Fruit fly (Drosophila melanogaster) whole organism, embryonic: ENCODE measurements around the gene TBC1D16.

Experiments used
- Aef1 ChIP-seq: fragments of 200-800 bp; sonication (Bioruptor generic); IDR thresholded peaks from 3 replicates; pipeline ENCODE4 v1.3.6; 2022; ENCODE audit warnings: missing biosample characterization, missing genetic modification characterization
- Atf6 ChIP-seq: fragments of 200-800 bp; sonication (Bioruptor generic); IDR thresholded peaks from 2 replicates; pipeline ENCODE4 v1.3.6; 2022; ENCODE audit warnings: missing biosample characterization, missing genetic modification characterization
- BtbVII ChIP-seq: fragments of 200-800 bp; sonication (Bioruptor generic); optimal IDR thresholded peaks from 3 replicates; lab custom pipeline; 2017; ENCODE audit warnings: missing biosample characterization, mild to moderate bottlenecking, missing genetic modification characterization
- CG11723 ChIP-seq: fragments of 200-800 bp; sonication (Bioruptor generic); optimal IDR thresholded peaks from 2 replicates; lab custom pipeline; 2017; ENCODE audit warnings: missing biosample characterization, mild to moderate bottlenecking, missing genetic modification characterization
- CG13624 ChIP-seq: fragments of 200-800 bp; sonication (Bioruptor generic); optimal IDR thresholded peaks from 2 replicates; lab custom pipeline; 2016; ENCODE audit warnings: missing biosample characterization, missing genetic modification characterization
- CG13894 ChIP-seq: fragments of 200-800 bp; sonication (Bioruptor generic); optimal IDR thresholded peaks from 3 replicates; lab custom pipeline; 2018; ENCODE audit warnings: missing biosample characterization, mild to moderate bottlenecking, missing genetic modification characterization, moderate library complexity
- CG14014 ChIP-seq: fragments of 200-800 bp; sonication (Bioruptor generic); IDR thresholded peaks from 2 replicates; pipeline ENCODE4 v1.3.6; 2022; ENCODE audit warnings: missing biosample characterization, missing genetic modification characterization
- CG14965 ChIP-seq: fragments of 200-800 bp; sonication (Bioruptor generic); optimal IDR thresholded peaks from 2 replicates; lab custom pipeline; 2016; ENCODE audit warnings: missing biosample characterization, missing genetic modification characterization, borderline replicate concordance
- CG16813 ChIP-seq: fragments of 200-800 bp; sonication (Bioruptor generic); IDR thresholded peaks from 3 replicates; pipeline ENCODE4 v1.3.6; 2022; ENCODE audit warnings: missing biosample characterization, missing genetic modification characterization; ENCODE audit not compliant: partially characterized antibody
- CG17568 ChIP-seq: fragments of 200-800 bp; sonication (Bioruptor generic); optimal IDR thresholded peaks from 2 replicates; lab custom pipeline; 2018; ENCODE audit warnings: missing biosample characterization, mild to moderate bottlenecking, missing genetic modification characterization, moderate library complexity
- CG18619 ChIP-seq: fragments of 200-800 bp; sonication (Bioruptor generic); optimal IDR thresholded peaks from 3 replicates; lab custom pipeline; 2017; ENCODE audit warnings: missing biosample characterization, mild to moderate bottlenecking, missing genetic modification characterization
- CG2199 ChIP-seq: fragments of 200-800 bp; sonication (Bioruptor generic); IDR thresholded peaks from 3 replicates; pipeline ENCODE4 v1.3.6; 2022; ENCODE audit warnings: missing biosample characterization, missing genetic modification characterization
- CG2889 ChIP-seq: fragments of 200-800 bp; sonication (Bioruptor generic); IDR thresholded peaks from 3 replicates; pipeline ENCODE4 v1.3.6; 2022; ENCODE audit warnings: missing biosample characterization, missing genetic modification characterization
- CG31441 ChIP-seq: fragments of 200-800 bp; sonication (Bioruptor generic); IDR thresholded peaks from 2 replicates; pipeline ENCODE4 v1.3.6; 2022; ENCODE audit warnings: missing biosample characterization, missing genetic modification characterization
- CG34376 ChIP-seq: fragments of 200-800 bp; sonication (Bioruptor generic); optimal IDR thresholded peaks from 2 replicates; lab custom pipeline; 2018; ENCODE audit warnings: missing biosample characterization, mild to moderate bottlenecking, missing genetic modification characterization
- CG4360 ChIP-seq: fragments of 200-800 bp; sonication (Bioruptor generic); IDR thresholded peaks from 2 replicates; pipeline ENCODE4 v1.3.6; 2022; ENCODE audit warnings: missing biosample characterization, missing genetic modification characterization
- CG5180 ChIP-seq: fragments of 200-800 bp; sonication (Bioruptor generic); optimal IDR thresholded peaks from 3 replicates; lab custom pipeline; 2017; ENCODE audit warnings: missing biosample characterization, missing genetic modification characterization, mild to moderate bottlenecking, moderate library complexity, missing genetic modification reagents
- CG6272 ChIP-seq: fragments of 200-800 bp; sonication (Bioruptor generic); IDR thresholded peaks from 2 replicates; pipeline ENCODE4 v1.3.6; 2022; ENCODE audit warnings: missing biosample characterization, missing genetic modification characterization
- CG8290 ChIP-seq, 3 experiments: fragments of 200-800 bp; sonication (Bioruptor generic); optimal IDR thresholded peaks; 2 replicates each; lab custom pipeline; 2016 to 2019; ENCODE audit warnings: missing biosample characterization in 3 of 3, missing genetic modification characterization in 3 of 3, mild to moderate bottlenecking in 2 of 3, moderate library complexity in 1 of 3
- CG8478 ChIP-seq: fragments of >200 bp; optimal IDR thresholded peaks from 2 replicates; lab custom pipeline; 2018
- CHES-1-like ChIP-seq: fragments of 200-800 bp; sonication (Bioruptor generic); optimal IDR thresholded peaks from 2 replicates; lab custom pipeline; 2016; ENCODE audit warnings: missing biosample characterization, missing genetic modification characterization
- CTCF ChIP-seq: fragments of 200-800 bp; sonication (Bioruptor generic); optimal IDR thresholded peaks from 2 replicates; lab custom pipeline; 2017; ENCODE audit warnings: missing biosample characterization, mild to moderate bottlenecking, missing genetic modification characterization, moderate library complexity
- D ChIP-seq, 2 experiments: fragments of 200-800 bp in 1 of 2; fragments of >200 bp in 1 of 2; sonication (Bioruptor generic) in 1 of 2; optimal IDR thresholded peaks; 2 replicates in 1 of 2; 3 replicates in 1 of 2; lab custom pipeline; 2017; ENCODE audit warnings: mild to moderate bottlenecking in 1 of 2, missing biosample characterization in 1 of 2, missing genetic modification characterization in 1 of 2, missing genetic modification reagents in 1 of 2
- Doc3 ChIP-seq: fragments of 200-800 bp; sonication (Bioruptor generic); IDR thresholded peaks from 3 replicates; pipeline ENCODE4 v1.3.6; 2022; ENCODE audit warnings: missing biosample characterization, missing genetic modification characterization; ENCODE audit not compliant: partially characterized antibody
- E2f2 ChIP-seq: fragments of 200-800 bp; sonication (Bioruptor generic); IDR thresholded peaks from 2 replicates; pipeline ENCODE4 v1.3.6; 2022; ENCODE audit warnings: missing biosample characterization, missing genetic modification characterization
- HmgD ChIP-seq: fragments of 200-800 bp; sonication (Bioruptor generic); optimal IDR thresholded peaks from 3 replicates; lab custom pipeline; 2016; ENCODE audit warnings: missing biosample characterization, missing genetic modification characterization
- Lhr ChIP-seq: fragments of 200-800 bp; sonication (Bioruptor generic); optimal IDR thresholded peaks from 3 replicates; lab custom pipeline; 2017; ENCODE audit warnings: mild to moderate bottlenecking, missing biosample characterization, missing genetic modification reagents, missing genetic modification characterization
- Lim3 ChIP-seq: fragments of 200-800 bp; sonication (Bioruptor generic); IDR thresholded peaks from 2 replicates; pipeline ENCODE4 v1.3.6; 2022; ENCODE audit warnings: missing biosample characterization, missing genetic modification characterization
- Poxn ChIP-seq: fragments of 200-800 bp; sonication (Bioruptor generic); IDR thresholded peaks from 2 replicates; pipeline ENCODE4 v1.3.6; 2022; ENCODE audit warnings: missing biosample characterization, missing genetic modification characterization
- Rfx ChIP-seq: fragments of 200-800 bp; sonication (Bioruptor generic); IDR thresholded peaks from 2 replicates; pipeline ENCODE4 v1.3.6; 2022; ENCODE audit warnings: missing biosample characterization, missing genetic modification characterization
- Sin3A ChIP-seq: fragments of >200 bp; optimal IDR thresholded peaks from 2 replicates; lab custom pipeline; 2018
- Sox102F ChIP-seq: fragments of 200-800 bp; sonication (Bioruptor generic); optimal IDR thresholded peaks from 2 replicates; lab custom pipeline; 2018; ENCODE audit warnings: missing biosample characterization, mild to moderate bottlenecking, missing genetic modification characterization, moderate library complexity
- TFAM ChIP-seq: fragments of 200-800 bp; sonication (Bioruptor generic); optimal IDR thresholded peaks from 2 replicates; lab custom pipeline; 2017; ENCODE audit warnings: missing biosample characterization, missing genetic modification characterization, inconsistent platforms
- bbx ChIP-seq: fragments of 200-800 bp; sonication (Bioruptor generic); IDR thresholded peaks from 2 replicates; pipeline ENCODE4 v1.3.6; 2022; ENCODE audit warnings: missing biosample characterization, missing genetic modification characterization; ENCODE audit not compliant: partially characterized antibody
- btn ChIP-seq: fragments of 200-800 bp; sonication (Bioruptor generic); optimal IDR thresholded peaks from 2 replicates; lab custom pipeline; 2016; ENCODE audit warnings: missing biosample characterization, missing genetic modification characterization
- dati ChIP-seq: fragments of 200-800 bp; sonication (Bioruptor generic); IDR thresholded peaks from 2 replicates; pipeline ENCODE4 v1.3.6; 2022; ENCODE audit warnings: missing biosample characterization, missing genetic modification characterization
- dmrt99B ChIP-seq: fragments of 200-800 bp; sonication (Bioruptor generic); optimal IDR thresholded peaks from 2 replicates; lab custom pipeline; 2018; ENCODE audit warnings: missing biosample characterization, mild to moderate bottlenecking, missing genetic modification characterization, moderate library complexity
- fd102C ChIP-seq: fragments of 200-800 bp; sonication (Bioruptor generic); optimal IDR thresholded peaks from 2 replicates; lab custom pipeline; 2018; ENCODE audit warnings: missing biosample characterization, mild to moderate bottlenecking, missing genetic modification characterization, moderate library complexity
- fd3F ChIP-seq: fragments of 200-800 bp; sonication (Bioruptor generic); optimal IDR thresholded peaks from 2 replicates; lab custom pipeline; 2018; ENCODE audit warnings: missing biosample characterization, mild to moderate bottlenecking, missing genetic modification characterization, moderate library complexity
- gcm2 ChIP-seq: fragments of 200-800 bp; sonication (Bioruptor generic); optimal IDR thresholded peaks from 2 replicates; lab custom pipeline; 2016; ENCODE audit warnings: missing biosample characterization, missing genetic modification characterization
- gfzf ChIP-seq: fragments of 200-800 bp; sonication (Bioruptor generic); optimal IDR thresholded peaks from 2 replicates; lab custom pipeline; 2016; ENCODE audit warnings: missing biosample characterization, mild to moderate bottlenecking, missing genetic modification characterization, moderate library complexity
- hkb ChIP-seq, 2 experiments: fragments of 200-800 bp in 1 of 2; fragments of >200 bp in 1 of 2; sonication (Bioruptor generic) in 1 of 2; IDR thresholded peaks in 1 of 2; optimal IDR thresholded peaks in 1 of 2; 2 replicates each; pipeline versions ENCODE4 v1.3.6 to Lab custom; 2017 to 2022; ENCODE audit warnings: missing biosample characterization in 1 of 2, missing genetic modification characterization in 1 of 2
- lmd ChIP-seq: fragments of 200-800 bp; sonication (Bioruptor generic); IDR thresholded peaks from 2 replicates; pipeline ENCODE4 v1.3.6; 2022; ENCODE audit warnings: missing biosample characterization, missing genetic modification characterization
- peb ChIP-seq: fragments of 200-800 bp; sonication (Bioruptor generic); IDR thresholded peaks from 2 replicates; pipeline ENCODE4 v1.3.6; 2022; ENCODE audit warnings: missing biosample characterization, missing genetic modification characterization
- row ChIP-seq: fragments of 200-800 bp; sonication (Bioruptor generic); IDR thresholded peaks from 3 replicates; pipeline ENCODE4 v1.3.6; 2022; ENCODE audit warnings: missing biosample characterization, missing genetic modification characterization
- run ChIP-seq: fragments of 200-800 bp; sonication (Bioruptor generic); optimal IDR thresholded peaks from 3 replicates; lab custom pipeline; 2018; ENCODE audit warnings: missing biosample characterization, mild to moderate bottlenecking, missing genetic modification characterization
- sens ChIP-seq: fragments of 200-800 bp; sonication (Bioruptor generic); peaks from one replicate; lab custom pipeline; 2016; ENCODE audit warnings: missing biosample characterization, missing genetic modification characterization
- shn ChIP-seq: fragments of 200-800 bp; sonication (Bioruptor generic); optimal IDR thresholded peaks from 3 replicates; lab custom pipeline; 2016; ENCODE audit warnings: missing biosample characterization, missing genetic modification characterization
- sima ChIP-seq: fragments of 200-800 bp; sonication (Bioruptor generic); optimal IDR thresholded peaks from 2 replicates; lab custom pipeline; 2016; ENCODE audit warnings: missing biosample characterization, missing genetic modification characterization
- twi ChIP-seq: fragments of 200-800 bp; optimal IDR thresholded peaks from 2 replicates; lab custom pipeline; 2019; ENCODE audit warnings: missing biosample characterization, mild to moderate bottlenecking, missing genetic modification characterization, moderate library complexity
- wor ChIP-seq: fragments of 200-800 bp; sonication (Bioruptor generic); IDR thresholded peaks from 2 replicates; pipeline ENCODE4 v1.3.6; 2022; ENCODE audit warnings: missing biosample characterization, missing genetic modification characterization
- zfh1 ChIP-seq: fragments of 200-800 bp; sonication (Bioruptor generic); IDR thresholded peaks from 3 replicates; pipeline ENCODE4 v1.3.6; 2022; ENCODE audit warnings: missing biosample characterization, missing genetic modification characterization

TBC1D16 gene

DNA sequence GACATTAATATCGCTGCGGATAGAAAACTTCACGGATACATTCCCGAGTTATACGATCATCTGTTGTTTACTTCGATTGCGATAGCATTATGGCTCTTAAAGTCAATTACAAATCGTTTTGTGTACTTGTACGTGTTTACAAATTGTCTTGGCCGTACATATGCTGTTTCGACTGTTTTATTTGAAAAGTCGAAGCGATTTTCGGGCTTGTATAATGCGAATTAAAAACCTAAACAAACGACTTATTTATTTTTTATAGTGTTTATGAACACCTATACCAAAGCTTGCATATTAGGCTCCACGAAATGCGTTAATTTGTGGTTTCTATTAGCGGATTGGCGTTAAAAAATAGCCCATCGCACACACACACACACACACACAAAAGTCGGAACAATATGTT is 36.8 kb upstream of the TBC1D16 start (continued):
- no peak for TF ChIP-seq run (tag; lab: Kevin White, UChicago)
- no peak for TF ChIP-seq CG34376 (GFP tag; lab: Kevin White, UChicago)
- peak; percentile 51 for TF ChIP-seq sens (GFP tag; lab: Kevin White, UChicago)
- no peak for TF ChIP-seq CG8290 (GFP tag; optimal IDR thresholded peaks at IDR 0.05; lab: Kevin White, UChicago)
- TF ChIP-seq CG8290 (tag; optimal IDR thresholded peaks at IDR 0.05; lab: Kevin White, UChicago) = peak in 1 of 2 experiments; percentile 3
- no peak for TF ChIP-seq CHES-1-like
- TF ChIP-seq peb (GFP tag; lab: Robert Waterston, UW) = no peak
- TF ChIP-seq twi (tag; lab: Kevin White, UChicago) = no peak
- TF ChIP-seq fd3F (GFP tag; lab: Kevin White, UChicago) = peak; percentile 13
- TF ChIP-seq CG31441 (GFP tag; lab: Robert Waterston, UW) = no peak
- TF ChIP-seq fd102C (GFP tag; lab: Kevin White, UChicago) = no peak
- peak; percentile 18 for TF ChIP-seq dmrt99B (tag; lab: Kevin White, UChicago)
- TF ChIP-seq CG2889 (GFP tag; lab: Robert Waterston, UW) = no peak
- TF ChIP-seq CG14014 (GFP tag; lab: Robert Waterston, UW) = peak; percentile 11; the same call in 1 of the 2 replicates
- no peak for TF ChIP-seq Sox102F
- no peak for TF ChIP-seq shn (GFP tag; lab: Kevin White, UChicago)
- TF ChIP-seq HmgD (GFP tag; lab: Kevin White, UChicago) = no peak
- no peak for TF ChIP-seq sima (GFP tag; lab: Kevin White, UChicago)
- TF ChIP-seq Aef1 = no peak
- TF ChIP-seq bbx (GFP tag; lab: Robert Waterston, UW) = no peak
- no peak for TF ChIP-seq CG13624
- no peak for TF ChIP-seq Lhr (GFP tag; lab: Kevin White, UChicago)
- TF ChIP-seq Doc3 (GFP tag; lab: Robert Waterston, UW) = no peak
- TF ChIP-seq CG14965 (GFP tag; lab: Kevin White, UChicago) = no peak
- no peak for TF ChIP-seq CG18619 (GFP tag; lab: Kevin White, UChicago)
- no peak for TF ChIP-seq lmd (GFP tag; lab: Robert Waterston, UW)
- no peak for TF ChIP-seq hkb (optimal IDR thresholded peaks at IDR 0.05; lab: Kevin White, UChicago)
- TF ChIP-seq hkb (GFP tag; IDR thresholded peaks at IDR 0.05; lab: Robert Waterston, UW) = no peak
- no peak for TF ChIP-seq Sin3A
- no peak for TF ChIP-seq D (optimal IDR thresholded peaks at IDR 0.05; lab: Kevin White, UChicago)
- no peak for TF ChIP-seq D (GFP tag; optimal IDR thresholded peaks at IDR 0.05; lab: Kevin White, UChicago)
- no peak for TF ChIP-seq E2f2 (GFP tag; lab: Robert Waterston, UW)
- TF ChIP-seq Lim3 = no peak
- peak; percentile 19; the same call in 1 of the 2 replicates for TF ChIP-seq Rfx (GFP tag; lab: Robert Waterston, UW)
- TF ChIP-seq zfh1 (GFP tag; lab: Robert Waterston, UW) = no peak
- TF ChIP-seq TFAM (GFP tag; lab: Kevin White, UChicago) = no peak
- no peak for TF ChIP-seq CG2199 (GFP tag; lab: Robert Waterston, UW)
- TF ChIP-seq CG13894 (tag; lab: Kevin White, UChicago) = no peak
- peak; percentile 5 for TF ChIP-seq CG17568 (GFP tag; lab: Kevin White, UChicago)
- TF ChIP-seq dati (GFP tag; lab: Robert Waterston, UW) = no peak
- TF ChIP-seq BtbVII (GFP tag; lab: Kevin White, UChicago) = no peak
- TF ChIP-seq wor (GFP tag; lab: Robert Waterston, UW) = no peak
- TF ChIP-seq CG11723 (GFP tag; lab: Kevin White, UChicago) = no peak
- no peak for TF ChIP-seq gfzf (GFP tag; lab: Kevin White, UChicago)
- no peak for TF ChIP-seq CG8478
- TF ChIP-seq Atf6 (GFP tag; lab: Robert Waterston, UW) = no peak
- no peak for TF ChIP-seq CG16813 (GFP tag; lab: Robert Waterston, UW)
- no peak for TF ChIP-seq btn (GFP tag; lab: Kevin White, UChicago)
- TF ChIP-seq CG5180 = peak; percentile 22
- no peak for TF ChIP-seq CG4360 (GFP tag; lab: Robert Waterston, UW)
- no peak for TF ChIP-seq gcm2 (GFP tag; lab: Kevin White, UChicago)
- no peak for TF ChIP-seq Poxn (GFP tag; lab: Robert Waterston, UW)
- no peak for TF ChIP-seq CG6272
- no peak for TF ChIP-seq CTCF (GFP tag; lab: Kevin White, UChicago)
- no peak for TF ChIP-seq row (GFP tag; lab: Robert Waterston, UW)
